Fruit fly (Drosophila melanogaster) whole organism, embryonic: ENCODE measurements around the gene Rab19.

Experiments
- Aef1 ChIP-seq: fragments of 200-800 bp; sonication (Bioruptor generic); IDR thresholded peaks from 3 replicates; pipeline ENCODE4 v1.3.6; 2022; ENCODE audit warnings: missing biosample characterization, missing genetic modification characterization
- Atf3 ChIP-seq: fragments of 200-800 bp; sonication (Bioruptor generic); optimal IDR thresholded peaks from 3 replicates; lab custom pipeline; 2016; ENCODE audit warnings: missing biosample characterization, missing genetic modification characterization
- B-H1 ChIP-seq: fragments of 200-800 bp; sonication (Bioruptor generic); IDR thresholded peaks from 3 replicates; pipeline ENCODE4 v1.3.6; 2022; ENCODE audit warnings: missing biosample characterization, missing genetic modification characterization
- CG1024 ChIP-seq: fragments of 200-800 bp; sonication (Bioruptor generic); IDR thresholded peaks from 2 replicates; pipeline ENCODE4 v1.3.6; 2022; ENCODE audit warnings: missing biosample characterization, missing genetic modification characterization
- CG10267 ChIP-seq: fragments of 200-800 bp; sonication (Bioruptor generic); optimal IDR thresholded peaks from 2 replicates; lab custom pipeline; 2018; ENCODE audit warnings: missing biosample characterization, mild to moderate bottlenecking, missing genetic modification characterization, moderate library complexity
- CG10431 ChIP-seq: fragments of 200-800 bp; sonication (Bioruptor generic); optimal IDR thresholded peaks from 3 replicates; lab custom pipeline; 2018; ENCODE audit warnings: missing biosample characterization, mild to moderate bottlenecking, missing genetic modification characterization
- CG10462 ChIP-seq: fragments of 200-800 bp; sonication (Bioruptor generic); optimal IDR thresholded peaks from 2 replicates; lab custom pipeline; 2016; ENCODE audit warnings: missing biosample characterization, missing genetic modification characterization
- CG11398 ChIP-seq: fragments of 200-800 bp; sonication (Bioruptor generic); optimal IDR thresholded peaks from 2 replicates; lab custom pipeline; 2016; ENCODE audit warnings: missing biosample characterization, missing genetic modification characterization
- CG12071 ChIP-seq: fragments of 200-800 bp; sonication (Bioruptor generic); optimal IDR thresholded peaks from 3 replicates; lab custom pipeline; 2018; ENCODE audit warnings: missing biosample characterization, mild to moderate bottlenecking, missing genetic modification characterization
- CG16863 ChIP-seq: fragments of 200-800 bp; sonication (Bioruptor generic); optimal IDR thresholded peaks from 3 replicates; lab custom pipeline; 2016; ENCODE audit warnings: missing biosample characterization, missing genetic modification characterization
- CG17328 ChIP-seq: fragments of 200-800 bp; sonication (Bioruptor generic); IDR thresholded peaks from 2 replicates; pipeline ENCODE4 v1.3.6; 2022; ENCODE audit warnings: missing biosample characterization, missing genetic modification characterization
- CG2875 ChIP-seq: fragments of 200-800 bp; sonication (Bioruptor generic); optimal IDR thresholded peaks from 2 replicates; lab custom pipeline; 2017; ENCODE audit warnings: missing biosample characterization, mild to moderate bottlenecking, missing genetic modification characterization, missing genetic modification reagents
- CG34224 ChIP-seq: fragments of 200-800 bp; sonication (Bioruptor generic); IDR thresholded peaks from 3 replicates; pipeline ENCODE4 v1.3.6; 2022; ENCODE audit warnings: missing biosample characterization, missing genetic modification characterization; ENCODE audit not compliant: partially characterized antibody
- CG4617 ChIP-seq: fragments of 200-800 bp; sonication (Bioruptor generic); optimal IDR thresholded peaks from 3 replicates; lab custom pipeline; 2016; ENCODE audit warnings: missing biosample characterization, missing genetic modification characterization, borderline replicate concordance
- CG4820 ChIP-seq: fragments of 200-800 bp; sonication (Bioruptor generic); optimal IDR thresholded peaks from 3 replicates; lab custom pipeline; 2016; ENCODE audit warnings: missing biosample characterization, missing genetic modification characterization
- CG5180 ChIP-seq: fragments of 200-800 bp; sonication (Bioruptor generic); optimal IDR thresholded peaks from 3 replicates; lab custom pipeline; 2017; ENCODE audit warnings: missing biosample characterization, missing genetic modification characterization, mild to moderate bottlenecking, moderate library complexity, missing genetic modification reagents
- CG6813 ChIP-seq: fragments of 200-800 bp; sonication (Bioruptor generic); optimal IDR thresholded peaks from 2 replicates; lab custom pipeline; 2017; ENCODE audit warnings: missing biosample characterization, missing genetic modification characterization, mild to moderate bottlenecking, moderate library complexity, missing genetic modification reagents
- CG6854 ChIP-seq: fragments of 200-800 bp; sonication (Bioruptor generic); optimal IDR thresholded peaks from 3 replicates; lab custom pipeline; 2017; ENCODE audit warnings: missing biosample characterization, mild to moderate bottlenecking, missing genetic modification characterization
- CG8281 ChIP-seq: fragments of 200-800 bp; sonication (Bioruptor generic); optimal IDR thresholded peaks from 2 replicates; lab custom pipeline; 2018; ENCODE audit warnings: missing biosample characterization, mild to moderate bottlenecking, missing genetic modification characterization, moderate library complexity
- Dp ChIP-seq: fragments of 200-800 bp; sonication (Bioruptor generic); optimal IDR thresholded peaks from 2 replicates; lab custom pipeline; 2018; ENCODE audit warnings: missing biosample characterization, mild to moderate bottlenecking, missing genetic modification characterization, moderate library complexity
- Elba2 ChIP-seq: fragments of 200-800 bp; sonication (Bioruptor generic); optimal IDR thresholded peaks from 3 replicates; lab custom pipeline; 2016; ENCODE audit warnings: missing biosample characterization, missing genetic modification characterization
- Hand ChIP-seq: fragments of 200-800 bp; sonication (Bioruptor generic); optimal IDR thresholded peaks from 2 replicates; lab custom pipeline; 2017; ENCODE audit warnings: mild to moderate bottlenecking, missing biosample characterization, missing genetic modification reagents, missing genetic modification characterization
- Hr39 ChIP-seq: fragments of >200 bp; optimal IDR thresholded peaks from 2 replicates; lab custom pipeline; 2017
- NFAT ChIP-seq: fragments of 200-800 bp; sonication (Bioruptor generic); IDR thresholded peaks from 2 replicates; pipeline ENCODE4 v1.3.6; 2022; ENCODE audit warnings: missing biosample characterization, missing genetic modification characterization
- Opbp ChIP-seq: fragments of 200-800 bp; sonication (Bioruptor generic); IDR thresholded peaks from 3 replicates; pipeline ENCODE4 v1.3.6; 2022; ENCODE audit warnings: missing biosample characterization, missing genetic modification characterization; ENCODE audit not compliant: partially characterized antibody
- Rfx ChIP-seq: fragments of 200-800 bp; sonication (Bioruptor generic); IDR thresholded peaks from 2 replicates; pipeline ENCODE4 v1.3.6; 2022; ENCODE audit warnings: missing biosample characterization, missing genetic modification characterization
- Side ChIP-seq: fragments of 200-800 bp; sonication (Bioruptor generic); optimal IDR thresholded peaks from 2 replicates; lab custom pipeline; 2016; ENCODE audit warnings: missing biosample characterization, missing genetic modification characterization
- Vsx1 ChIP-seq: fragments of 200-800 bp; sonication (Bioruptor generic); optimal IDR thresholded peaks from 2 replicates; lab custom pipeline; 2017; ENCODE audit warnings: missing biosample characterization, mild to moderate bottlenecking, missing genetic modification characterization, missing genetic modification reagents
- Xbp1 ChIP-seq: fragments of 200-800 bp; sonication (Bioruptor generic); optimal IDR thresholded peaks from 3 replicates; lab custom pipeline; 2016; ENCODE audit warnings: missing biosample characterization, mild to moderate bottlenecking, missing genetic modification characterization
- ab ChIP-seq: fragments of 200-800 bp; sonication (Bioruptor generic); optimal IDR thresholded peaks from 2 replicates; lab custom pipeline; 2016; ENCODE audit warnings: missing biosample characterization, missing genetic modification characterization
- croc ChIP-seq: fragments of 200-800 bp; sonication (Bioruptor generic); conservative IDR thresholded peaks from 3 replicates; pipeline ENCODE4 v1.3.6; 2022; ENCODE audit warnings: missing biosample characterization, missing genetic modification characterization
- cwo ChIP-seq: fragments of 200-800 bp; sonication (Bioruptor generic); optimal IDR thresholded peaks from 3 replicates; lab custom pipeline; 2017; ENCODE audit warnings: missing biosample characterization, missing genetic modification characterization, mild to moderate bottlenecking, moderate library complexity, missing genetic modification reagents
- dimm ChIP-seq: fragments of 200-800 bp; sonication (Bioruptor generic); IDR thresholded peaks from 2 replicates; pipeline ENCODE4 v1.3.6; 2022; ENCODE audit warnings: missing biosample characterization, missing genetic modification characterization
- eyg ChIP-seq: fragments of 200-800 bp; sonication (Bioruptor generic); optimal IDR thresholded peaks from 3 replicates; lab custom pipeline; 2016; ENCODE audit warnings: missing biosample characterization, missing genetic modification characterization
- fu2 ChIP-seq: fragments of 200-800 bp; sonication (Bioruptor generic); optimal IDR thresholded peaks from 2 replicates; lab custom pipeline; 2016; ENCODE audit warnings: missing biosample characterization, missing genetic modification characterization
- gem ChIP-seq: fragments of 200-800 bp; sonication (Bioruptor generic); optimal IDR thresholded peaks from 2 replicates; lab custom pipeline; 2019; ENCODE audit warnings: missing biosample characterization, mild to moderate bottlenecking, missing genetic modification characterization, moderate library complexity
- gfzf ChIP-seq: fragments of 200-800 bp; sonication (Bioruptor generic); optimal IDR thresholded peaks from 2 replicates; lab custom pipeline; 2016; ENCODE audit warnings: missing biosample characterization, mild to moderate bottlenecking, missing genetic modification characterization, moderate library complexity
- gsb ChIP-seq: fragments of 200-800 bp; sonication (Bioruptor generic); IDR thresholded peaks from 2 replicates; pipeline ENCODE4 v1.3.6; 2022; ENCODE audit warnings: missing biosample characterization, missing genetic modification characterization
- hbn ChIP-seq: fragments of 200-800 bp; sonication (Bioruptor generic); IDR thresholded peaks from 2 replicates; pipeline ENCODE4 v1.3.6; 2022; ENCODE audit warnings: missing biosample characterization, missing genetic modification characterization; ENCODE audit not compliant: partially characterized antibody
- ken ChIP-seq: fragments of 200-800 bp; sonication (Bioruptor generic); IDR thresholded peaks from 3 replicates; pipeline ENCODE4 v1.3.6; 2022; ENCODE audit warnings: missing biosample characterization, missing genetic modification characterization
- klu ChIP-seq: fragments of 200-800 bp; sonication (Bioruptor generic); IDR thresholded peaks from 2 replicates; pipeline ENCODE4 v1.3.6; 2022; ENCODE audit warnings: missing biosample characterization, missing genetic modification characterization
- onecut ChIP-seq: fragments of 200-800 bp; sonication (Bioruptor generic); IDR thresholded peaks from 2 replicates; pipeline ENCODE4 v1.3.6; 2022; ENCODE audit warnings: missing biosample characterization, missing genetic modification characterization
- otp ChIP-seq: fragments of 200-800 bp; sonication (Bioruptor generic); IDR thresholded peaks from 3 replicates; pipeline ENCODE4, ENCODE4 v1.3.6; 2022; ENCODE audit warnings: missing biosample characterization, missing genetic modification characterization
- sd ChIP-seq: fragments of 200-800 bp; sonication (Bioruptor generic); optimal IDR thresholded peaks from 3 replicates; lab custom pipeline; 2018; ENCODE audit warnings: missing biosample characterization, mild to moderate bottlenecking, missing genetic modification characterization, moderate library complexity
- sisA ChIP-seq: fragments of 200-800 bp; sonication (Bioruptor generic); IDR thresholded peaks from 2 replicates; pipeline ENCODE4 v1.3.6; 2022; ENCODE audit warnings: missing biosample characterization, missing genetic modification characterization
- ssp ChIP-seq: fragments of 200-800 bp; sonication (Bioruptor generic); IDR thresholded peaks from 2 replicates; pipeline ENCODE4 v1.3.6; 2022; ENCODE audit warnings: missing biosample characterization, missing genetic modification characterization
- tgo ChIP-seq: fragments of 200-800 bp; sonication (Bioruptor generic); IDR thresholded peaks from 3 replicates; pipeline ENCODE4 v1.3.6; 2022; ENCODE audit warnings: missing biosample characterization, missing genetic modification characterization
- toy ChIP-seq: fragments of 200-800 bp; sonication (Bioruptor generic); IDR thresholded peaks from 2 replicates; pipeline ENCODE4 v1.3.6; 2022; ENCODE audit warnings: missing biosample characterization, missing genetic modification characterization
- usp ChIP-seq: fragments of >200 bp; optimal IDR thresholded peaks from 2 replicates; lab custom pipeline; 2017; ENCODE audit warnings: missing biosample characterization, missing genetic modification characterization

Rab19 gene

DNA sequence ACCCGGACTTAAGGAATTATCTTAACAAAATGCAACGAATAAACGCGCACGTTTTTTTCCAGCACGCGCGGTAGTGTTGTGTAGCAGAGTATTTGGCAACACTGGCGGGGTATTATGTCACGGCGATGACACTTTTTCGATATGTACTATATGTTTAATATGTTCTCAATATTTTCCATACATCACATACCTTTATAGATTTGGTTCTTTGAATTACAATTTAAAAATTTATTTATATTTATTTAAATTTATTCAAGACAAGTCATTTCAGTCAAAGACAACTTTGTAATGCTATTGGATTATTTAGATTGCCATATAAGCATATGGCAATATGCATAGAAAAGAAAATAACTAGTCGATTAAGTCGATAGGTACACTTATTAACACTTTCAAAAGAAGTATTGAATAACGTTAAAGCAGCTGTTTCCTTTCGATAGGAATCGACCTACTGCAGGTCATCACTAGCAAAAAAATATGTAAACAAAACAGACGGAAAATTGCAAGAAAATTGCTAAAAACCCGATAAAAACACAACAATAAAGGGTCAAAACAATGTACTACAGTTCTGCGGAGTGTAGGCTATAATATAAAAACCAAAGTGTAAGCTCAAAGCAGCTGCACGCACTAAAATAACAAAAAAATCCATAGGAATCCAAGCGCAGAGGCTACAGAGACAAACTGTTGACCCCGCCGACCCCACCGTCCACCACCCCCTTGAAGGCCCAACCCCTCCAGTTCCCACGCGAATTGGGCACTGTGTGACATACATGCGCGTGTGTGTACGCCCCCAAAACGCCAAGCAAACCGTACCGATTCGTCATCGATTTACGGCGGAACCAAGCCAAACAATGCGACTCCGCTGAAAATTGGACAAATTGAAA lies 49.5 kb downstream of the Rab19 start, which contains the start of the genes CG7182 and GAPcenA (continued):
- TF ChIP-seq CG11398 (GFP tag; lab: Kevin White, UChicago) (peak; percentile 10), onecut (GFP tag; lab: Robert Waterston, UW) (peak; percentile 66; the same call in 1 of the 2 replicates), Xbp1 (peak; percentile 70), Aef1 (GFP tag; lab: Robert Waterston, UW) (peak; percentile 39; the same call in 1 of the 3 replicates), CG6813 (GFP tag; lab: Kevin White, UChicago) (peak; percentile 13), Atf3 (no peak), sd (tag; lab: Kevin White, UChicago) (peak; percentile 33), usp (GFP tag; lab: Kevin White, UChicago) (no peak), croc (GFP tag; lab: Robert Waterston, UW) (peak; percentile 40; the same call in 1 of the 3 replicates), gsb (GFP tag; lab: Robert Waterston, UW) (no peak), Dp (GFP tag; lab: Kevin White, UChicago) (peak; percentile 42), CG6854 (no peak), CG4820 (GFP tag; lab: Kevin White, UChicago) (peak; percentile 59), CG17328 (GFP tag; lab: Robert Waterston, UW) (no peak), eyg (GFP tag; lab: Kevin White, UChicago) (no peak), B-H1 (no peak), otp (GFP tag; lab: Robert Waterston, UW) (no peak), CG8281 (tag; lab: Kevin White, UChicago) (peak; percentile 43), ssp (GFP tag; lab: Robert Waterston, UW) (0 out of 2 replicates have a peak, but pooled peaks have one; percentile 31), CG12071 (GFP tag; lab: Kevin White, UChicago) (no peak), CG34224 (GFP tag; lab: Robert Waterston, UW) (peak; percentile 43; the same call in 1 of the 3 replicates), cwo (peak; percentile 63), CG1024 (GFP tag; lab: Robert Waterston, UW) (no peak), fu2 (GFP tag; lab: Kevin White, UChicago) (peak; percentile 29), ken (GFP tag; lab: Robert Waterston, UW) (peak; percentile 46; the same call in 1 of the 3 replicates), ab (GFP tag; lab: Kevin White, UChicago) (no peak), hbn (GFP tag; lab: Robert Waterston, UW) (peak; percentile 40; the same call in 1 of the 2 replicates), Side (GFP tag; lab: Kevin White, UChicago) (peak; percentile 14), CG4617 (GFP tag; lab: Kevin White, UChicago) (peak; percentile 44), dimm (GFP tag; lab: Robert Waterston, UW) (no peak), tgo (GFP tag; lab: Robert Waterston, UW) (peak; percentile 46), CG10267 (tag; lab: Kevin White, UChicago) (peak; percentile 99), toy (no peak), gfzf (no peak), CG16863 (GFP tag; lab: Kevin White, UChicago) (no peak), CG5180 (GFP tag; lab: Kevin White, UChicago) (no peak), Hand (GFP tag; lab: Kevin White, UChicago) (peak; percentile 8), NFAT (GFP tag; lab: Robert Waterston, UW) (peak; percentile 36; the same call in 1 of the 2 replicates), CG10462 (peak; percentile 45), Opbp (GFP tag; lab: Robert Waterston, UW) (no peak), Hr39 (lab: Kevin White, UChicago) (no peak), CG2875 (GFP tag; lab: Kevin White, UChicago) (no peak), Rfx (peak; percentile 64), klu (peak; percentile 26; the same call in 1 of the 2 replicates), Vsx1 (GFP tag; lab: Kevin White, UChicago) (peak; percentile 3), Elba2 (GFP tag; lab: Kevin White, UChicago) (peak; percentile 60), gem (no peak), sisA (GFP tag; lab: Robert Waterston, UW) (peak; percentile 58), CG10431 (GFP tag; lab: Kevin White, UChicago) (peak; percentile 45)
